Worm (Caenorhabditis elegans) whole organism, mixed stage, embryonic: Measurements from ENCODE around the gene F37A4.4.

ENCODE experiments used
- cnd-1 ChIP-seq: fragments of 200-800 bp; sonication (Bioruptor generic); optimal IDR thresholded peaks from 2 replicates; lab custom pipeline; 2018; ENCODE audit warnings: mild to moderate bottlenecking, missing genetic modification characterization, missing compliant biosample characterization
- elt-3 ChIP-seq: fragments of 150-350 bp; optimal IDR thresholded peaks from 2 replicates; lab custom pipeline; 2014; ENCODE audit warnings: missing biosample characterization, missing genetic modification characterization
- lin-13 ChIP-seq: fragments of 150-350 bp; optimal IDR thresholded peaks from 2 replicates; lab custom pipeline; 2014; ENCODE audit warnings: missing biosample characterization, missing genetic modification characterization
- lsy-2 ChIP-seq: fragments of 150-350 bp; optimal IDR thresholded peaks from 2 replicates; lab custom pipeline; 2014; ENCODE audit warnings: missing biosample characterization, missing genetic modification characterization
- mep-1 ChIP-seq: fragments of 150-350 bp; optimal IDR thresholded peaks from 2 replicates; lab custom pipeline; 2017; ENCODE audit warnings: missing biosample characterization, missing genetic modification reagents, missing genetic modification characterization, inconsistent platforms
- nhr-237 ChIP-seq: fragments of 150-350 bp; optimal IDR thresholded peaks from 2 replicates; lab custom pipeline; 2014; ENCODE audit warnings: missing biosample characterization, missing genetic modification characterization
- nhr-76 ChIP-seq: sonication (generic microtip); optimal IDR thresholded peaks from 2 replicates; lab custom pipeline; 2017; ENCODE audit warnings: missing biosample characterization, missing genetic modification characterization
- ztf-11 ChIP-seq: fragments of 150-350 bp; optimal IDR thresholded peaks from 2 replicates; lab custom pipeline; 2014; ENCODE audit warnings: missing biosample characterization, missing genetic modification characterization

DNA sequence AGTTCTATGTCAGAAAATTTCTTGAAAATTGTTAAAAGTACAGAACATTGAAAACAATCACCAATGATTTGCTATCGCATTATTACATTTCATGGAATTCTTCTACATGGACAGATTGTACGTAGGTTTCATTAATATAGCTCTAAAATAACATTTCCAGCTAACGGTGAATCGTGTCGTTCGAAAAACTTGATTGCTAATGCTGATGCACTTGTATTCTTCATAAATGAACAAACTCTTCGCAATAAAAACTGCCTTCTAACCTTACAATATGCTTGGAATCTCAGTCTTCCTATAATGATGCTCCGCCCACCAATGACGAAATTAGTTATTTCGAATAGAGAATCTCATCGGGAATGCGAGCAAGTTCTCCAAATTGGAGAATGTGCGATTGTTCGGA lies 7.9 kb upstream of the F37A4.4 start, which contains the start of gene F37A4.6:
- no peak for TF ChIP-seq mep-1
- TF ChIP-seq lsy-2 (tag; lab: Kevin White, UChicago): no peak
- TF ChIP-seq elt-3: no peak
- TF ChIP-seq lin-13: no peak
- no peak for TF ChIP-seq nhr-237 (tag; lab: Kevin White, UChicago)
- TF ChIP-seq nhr-76 (tag; lab: Kevin White, UChicago): no peak
- no peak for TF ChIP-seq ztf-11 (tag; lab: Kevin White, UChicago)
- TF ChIP-seq cnd-1 (tag; lab: Kevin White, UChicago): no peak
